Worm (Caenorhabditis elegans) whole organism, L4 larva: ENCODE measurements around the gene ckb-1.

ENCODE experiments used
- T26A8.4 ChIP-seq: fragments of 200-800 bp; sonication (Bioruptor generic); IDR thresholded peaks from 2 replicates; pipeline ENCODE4 v1.3.6; 2022; ENCODE audit warnings: missing genetic modification characterization, missing compliant biosample characterization
- Y5F2A.4 ChIP-seq: fragments of 200-800 bp; sonication (Bioruptor generic); optimal IDR thresholded peaks from 2 replicates; lab custom pipeline; 2018; ENCODE audit warnings: mild to moderate bottlenecking, missing genetic modification characterization, missing compliant biosample characterization
- Y75B8A.6 ChIP-seq: fragments of 200-800 bp; sonication (Bioruptor generic); IDR thresholded peaks from 2 replicates; pipeline ENCODE4 v1.3.6; 2022; ENCODE audit warnings: missing genetic modification reagents, missing genetic modification characterization, missing compliant biosample characterization
- aha-1 ChIP-seq: fragments of 150-350 bp; peaks from one replicate; lab custom pipeline; 2014; ENCODE audit warnings: missing biosample characterization, missing genetic modification characterization
- aly-2 ChIP-seq: sonication (generic microtip); optimal IDR thresholded peaks from 2 replicates; lab custom pipeline; 2018; ENCODE audit warnings: missing biosample characterization, missing genetic modification characterization
- arid-1 ChIP-seq: fragments of 200-800 bp; sonication (Bioruptor generic); conservative IDR thresholded peaks from 2 replicates; pipeline ENCODE4 v1.3.6; 2022; ENCODE audit warnings: missing genetic modification reagents, missing genetic modification characterization, missing compliant biosample characterization
- ceh-44 ChIP-seq: fragments of 200-800 bp; sonication (Bioruptor generic); IDR thresholded peaks from 2 replicates; pipeline ENCODE4 v1.3.6; 2022; ENCODE audit warnings: missing genetic modification reagents, missing genetic modification characterization, missing compliant biosample characterization
- ctbp-1 ChIP-seq: fragments of 200-800 bp; sonication (Bioruptor generic); IDR thresholded peaks from 2 replicates; pipeline ENCODE4 v1.3.6; 2022; ENCODE audit warnings: missing genetic modification reagents, missing genetic modification characterization, missing compliant biosample characterization
- daf-19 ChIP-seq: fragments of 200-800 bp; sonication (Bioruptor generic); conservative IDR thresholded peaks from 2 replicates; pipeline ENCODE4 v1.3.6; 2022; ENCODE audit warnings: missing genetic modification characterization, missing compliant biosample characterization
- dmd-6 ChIP-seq: fragments of 200-800 bp; sonication (Bioruptor generic); IDR thresholded peaks from 2 replicates; pipeline ENCODE4 v1.3.6; 2022; ENCODE audit warnings: missing genetic modification reagents, missing genetic modification characterization, missing compliant biosample characterization
- dmd-8 ChIP-seq: fragments of 200-800 bp; sonication (Bioruptor generic); IDR thresholded peaks from 2 replicates; pipeline ENCODE4 v1.3.6; 2022; ENCODE audit warnings: missing genetic modification characterization, missing compliant biosample characterization
- duxl-1 ChIP-seq: sonication (generic microtip); optimal IDR thresholded peaks from 2 replicates; lab custom pipeline; 2016; ENCODE audit warnings: mild to moderate bottlenecking, missing genetic modification characterization, moderate library complexity, missing compliant biosample characterization; ENCODE audit not compliant: poor library complexity
- dve-1 ChIP-seq: sonication (generic microtip); optimal IDR thresholded peaks from 2 replicates; lab custom pipeline; 2017; ENCODE audit warnings: antibody characterized with exemption, mild to moderate bottlenecking, missing genetic modification characterization, missing compliant biosample characterization; ENCODE audit not compliant: insufficient read depth
- egl-43 ChIP-seq: fragments of 200-800 bp; sonication (Bioruptor generic); IDR thresholded peaks from 2 replicates; pipeline ENCODE4 v1.3.6; 2022; ENCODE audit warnings: missing genetic modification reagents, missing genetic modification characterization, missing compliant biosample characterization
- fos-1 ChIP-seq: fragments of 150-350 bp; optimal IDR thresholded peaks from 2 replicates; lab custom pipeline; 2014; ENCODE audit warnings: missing biosample characterization, missing genetic modification characterization
- gei-8 ChIP-seq: fragments of 200-800 bp; sonication (Bioruptor generic); optimal IDR thresholded peaks from 2 replicates; lab custom pipeline; 2018; ENCODE audit warnings: mild to moderate bottlenecking, missing genetic modification characterization, missing compliant biosample characterization
- hlh-11 ChIP-seq: fragments of 200-800 bp; sonication (Bioruptor generic); optimal IDR thresholded peaks from 2 replicates; lab custom pipeline; 2018; ENCODE audit warnings: mild to moderate bottlenecking, missing genetic modification characterization, missing compliant biosample characterization
- hlh-30 ChIP-seq: sonication (generic microtip); optimal IDR thresholded peaks from 2 replicates; lab custom pipeline; 2017; ENCODE audit warnings: antibody characterized with exemption, mild to moderate bottlenecking, missing genetic modification characterization, missing compliant biosample characterization; ENCODE audit not compliant: insufficient read depth
- jun-1 ChIP-seq: fragments of 150-350 bp; optimal IDR thresholded peaks from 2 replicates; lab custom pipeline; 2014; ENCODE audit warnings: missing biosample characterization, missing genetic modification reagents, missing genetic modification characterization
- lin-1 ChIP-seq: fragments of 200-800 bp; sonication (Bioruptor generic); IDR thresholded peaks from 2 replicates; pipeline ENCODE4 v1.3.6; 2022; ENCODE audit warnings: missing genetic modification reagents, missing genetic modification characterization, missing compliant biosample characterization
- lin-29 ChIP-seq: fragments of 200-800 bp; sonication (Bioruptor generic); IDR thresholded peaks from 2 replicates; pipeline ENCODE4 v1.3.6; 2022; ENCODE audit warnings: missing genetic modification reagents, missing genetic modification characterization, missing compliant biosample characterization
- lir-3 ChIP-seq: sonication (generic microtip); optimal IDR thresholded peaks from 2 replicates; lab custom pipeline; 2016; ENCODE audit warnings: mild to moderate bottlenecking, missing genetic modification characterization, missing compliant biosample characterization
- madf-5 ChIP-seq, 2 experiments: fragments of 200-800 bp; sonication (Bioruptor generic); IDR thresholded peaks; 2 replicates each; pipeline ENCODE4 v1.3.6; 2022; ENCODE audit warnings: missing compliant biosample characterization in 2 of 2, missing genetic modification characterization in 2 of 2
- mdl-1 ChIP-seq, 2 experiments: fragments of 150-350 bp in 1 of 2; sonication (generic microtip) in 1 of 2; optimal IDR thresholded peaks; 2 replicates each; lab custom pipeline; 2014 to 2017; ENCODE audit warnings: missing biosample characterization in 2 of 2, missing genetic modification characterization in 2 of 2
- mes-2 ChIP-seq: sonication (generic microtip); optimal IDR thresholded peaks from 2 replicates; lab custom pipeline; 2016; ENCODE audit warnings: missing genotype, mild to moderate bottlenecking, missing genetic modification characterization, missing compliant biosample characterization; ENCODE audit not compliant: poor library complexity, severe bottlenecking
- mxl-3 ChIP-seq: fragments of 200-800 bp; sonication (Bioruptor generic); optimal IDR thresholded peaks from 2 replicates; lab custom pipeline; 2018; ENCODE audit warnings: mild to moderate bottlenecking, missing genetic modification characterization, missing compliant biosample characterization
- nhr-10 ChIP-seq: fragments of 150-350 bp; optimal IDR thresholded peaks from 2 replicates; lab custom pipeline; 2014; ENCODE audit warnings: missing biosample characterization, missing genetic modification characterization
- nhr-102 ChIP-seq: sonication (generic microtip); optimal IDR thresholded peaks from 2 replicates; lab custom pipeline; 2016; ENCODE audit warnings: mild to moderate bottlenecking, missing genetic modification characterization, moderate library complexity, missing compliant biosample characterization
- nhr-237 ChIP-seq: sonication (generic microtip); optimal IDR thresholded peaks from 2 replicates; lab custom pipeline; 2017; ENCODE audit warnings: missing biosample characterization, missing genetic modification characterization
- nhr-48 ChIP-seq: sonication (generic microtip); optimal IDR thresholded peaks from 2 replicates; lab custom pipeline; 2016; ENCODE audit warnings: mild to moderate bottlenecking, missing genetic modification characterization, missing compliant biosample characterization
- pha-4 ChIP-seq, 2 experiments: fragments of 150-350 bp in 1 of 2; fragments of 200-800 bp in 1 of 2; sonication (Bioruptor generic) in 1 of 2; IDR thresholded peaks in 1 of 2; optimal IDR thresholded peaks in 1 of 2; 2 replicates each; pipeline versions ENCODE4 v1.3.6 to Lab custom; 2014 to 2022; ENCODE audit warnings: missing genetic modification characterization in 2 of 2, missing genetic modification reagents in 2 of 2, missing biosample characterization in 1 of 2, missing compliant biosample characterization in 1 of 2
- php-3 ChIP-seq: fragments of 200-800 bp; sonication (Bioruptor generic); IDR thresholded peaks from 2 replicates; pipeline ENCODE4 v1.3.6; 2022; ENCODE audit warnings: missing genetic modification reagents, missing genetic modification characterization, missing compliant biosample characterization
- pqm-1 ChIP-seq: sonication (generic microtip); optimal IDR thresholded peaks from 2 replicates; lab custom pipeline; 2017; ENCODE audit warnings: missing biosample characterization, missing genetic modification characterization
- saeg-2 ChIP-seq: fragments of 200-800 bp; sonication (Bioruptor generic); IDR thresholded peaks from 2 replicates; pipeline ENCODE4 v1.3.6; 2022; ENCODE audit warnings: missing genetic modification reagents, missing genetic modification characterization, missing compliant biosample characterization
- sdz-12 ChIP-seq: fragments of 200-800 bp; sonication (Bioruptor generic); optimal IDR thresholded peaks from 2 replicates; lab custom pipeline; 2018; ENCODE audit warnings: mild to moderate bottlenecking, missing genetic modification characterization, missing compliant biosample characterization
- set-16 ChIP-seq: fragments of 200-800 bp; sonication (Bioruptor generic); IDR thresholded peaks from 2 replicates; pipeline ENCODE4 v1.3.6; 2022; ENCODE audit warnings: missing genetic modification reagents, missing genetic modification characterization, missing compliant biosample characterization
- unc-62 ChIP-seq, 3 experiments: fragments of 150-350 bp in 1 of 3; sonication (generic microtip); optimal IDR thresholded peaks in 2 of 3; peaks in 1 of 3; 1 replicate in 1 of 3; 2 replicates in 2 of 3; lab custom pipeline; 2014 to 2017; ENCODE audit warnings: missing biosample characterization in 3 of 3, missing genetic modification characterization in 3 of 3, missing genetic modification reagents in 3 of 3, missing genotype in 1 of 3
- zfp-3 ChIP-seq: fragments of 200-800 bp; sonication (Bioruptor generic); conservative IDR thresholded peaks from 2 replicates; pipeline ENCODE4 v1.3.6; 2022; ENCODE audit warnings: missing genetic modification reagents, missing genetic modification characterization, missing compliant biosample characterization

Gene ckb-1

ce11 chrIII:4356384-4356783, 8.7 kb upstream of the ckb-1 start, which contains the start of gene mnp-1:
TSS of gene mnp-1 (plus strand) at chrIII:4356594.
- TF ChIP-seq zfp-3 (GFP tag; lab: Robert Waterston, UW) (no peak), set-16 (GFP tag; lab: Robert Waterston, UW) (peak; percentile 65)
- TF ChIP-seq, all 104 proteins: peak for 1

ce11 chrIII:4357438-4357837, 7.6 kb upstream of the ckb-1 start:
- TF ChIP-seq mxl-3 (GFP tag; lab: Kevin White, UChicago) = peak; percentile 14
- no peak for TF ChIP-seq gei-8 (GFP tag; lab: Kevin White, UChicago)
- TF ChIP-seq pqm-1 (tag; lab: Kevin White, UChicago) = peak; percentile 72

ce11 chrIII:4358345-4358744, 6.7 kb upstream of the ckb-1 start:
- TF ChIP-seq pqm-1 (tag; lab: Kevin White, UChicago) = no peak
- TF ChIP-seq duxl-1 = no peak
- no peak for TF ChIP-seq mes-2
- TF ChIP-seq dmd-8 (GFP tag; lab: Robert Waterston, UW) = no peak
- TF ChIP-seq jun-1 (tag; lab: Kevin White, UChicago) = no peak
- TF ChIP-seq aly-2 (tag; lab: Kevin White, UChicago) = no peak
- TF ChIP-seq Y75B8A.6 (GFP tag; lab: Robert Waterston, UW) = no peak
- no peak for TF ChIP-seq Y5F2A.4 (GFP tag; lab: Kevin White, UChicago)
- no peak for TF ChIP-seq lir-3 (tag; lab: Kevin White, UChicago)
- TF ChIP-seq dve-1 (tag; lab: Kevin White, UChicago) = no peak

ce11 chrIII:4359208-4359607, 5.9 kb upstream of the ckb-1 start:
- TF ChIP-seq aha-1 (tag; lab: Kevin White, UChicago) (peak; percentile 70), saeg-2 (GFP tag; lab: Robert Waterston, UW) (no peak), unc-62 (GFP tag; optimal IDR thresholded peaks at IDR 0.05 in 1 of 2; lab: Kevin White, UChicago) (peak in 1 of 2 experiments; percentile 42), unc-62 (tag; optimal IDR thresholded peaks at IDR 0.05; lab: Kevin White, UChicago) (no peak), sdz-12 (GFP tag; lab: Kevin White, UChicago) (no peak), fos-1 (tag; lab: Kevin White, UChicago) (no peak), hlh-30 (tag; lab: Kevin White, UChicago) (no peak)

- TF ChIP-seq nhr-237 (tag; lab: Kevin White, UChicago) = no peak
- TF ChIP-seq ceh-44 = no peak
- TF ChIP-seq nhr-48 (tag; lab: Kevin White, UChicago) = no peak
- TF ChIP-seq, all 104 proteins: peak for 0
Measured at ce11 chrIII:4359900-4360299, 5.2 kb upstream of the ckb-1 start.

- no peak for TF ChIP-seq ceh-44
- TF ChIP-seq dmd-6 (GFP tag; lab: Robert Waterston, UW) = peak; percentile 43; the same call in 1 of the 2 replicates
- 0 out of 2 replicates have a peak, but pooled peaks have one; percentile 30 for TF ChIP-seq ctbp-1 (GFP tag; lab: Robert Waterston, UW)
- TF ChIP-seq egl-43 (GFP tag; lab: Robert Waterston, UW) = peak; percentile 69
- TF ChIP-seq lin-29 = 0 out of 2 replicates have a peak, but pooled peaks have one; percentile 16
- no peak for TF ChIP-seq nhr-10
- TF ChIP-seq mdl-1 (tag; optimal IDR thresholded peaks at IDR 0.05; lab: Kevin White, UChicago) = no peak
- TF ChIP-seq T26A8.4 (GFP tag; lab: Robert Waterston, UW) = no peak
- TF ChIP-seq php-3 (GFP tag; lab: Robert Waterston, UW) = no peak
- peak; percentile 21 for TF ChIP-seq hlh-11 (tag; lab: Kevin White, UChicago)
- peak; percentile 69; the same call in 1 of the 2 replicates for TF ChIP-seq dmd-8 (GFP tag; lab: Robert Waterston, UW)
- peak; percentile 46; the same call in 1 of the 2 replicates for TF ChIP-seq pha-4 (GFP tag; IDR thresholded peaks at IDR 0.05; lab: Robert Waterston, UW)
- no peak for TF ChIP-seq pha-4 (tag; optimal IDR thresholded peaks at IDR 0.05; lab: Kevin White, UChicago)
- peak in 1 of 2 experiments; percentile 52 for TF ChIP-seq unc-62 (GFP tag; optimal IDR thresholded peaks at IDR 0.05 in 1 of 2; lab: Kevin White, UChicago)
- no peak for TF ChIP-seq unc-62 (tag; optimal IDR thresholded peaks at IDR 0.05; lab: Kevin White, UChicago)
- TF ChIP-seq arid-1 (GFP tag; lab: Robert Waterston, UW) = peak; percentile 63; the same call in 1 of the 2 replicates
- 0 out of 4 replicates have a peak, but pooled peaks of 1 of the 2 experiments have one; percentile 18 for TF ChIP-seq madf-5 (GFP tag; IDR thresholded peaks at IDR 0.05; lab: Robert Waterston, UW)
- no peak for TF ChIP-seq daf-19 (GFP tag; lab: Robert Waterston, UW)
- TF ChIP-seq lin-1 (GFP tag; lab: Robert Waterston, UW) = 0 out of 2 replicates have a peak, but pooled peaks have one; percentile 20
- TF ChIP-seq nhr-102 = no peak
- TF ChIP-seq duxl-1 = peak; percentile 35
Measured at ce11 chrIII:4362332-4362731, 2.7 kb upstream of the ckb-1 start.
